Worm (Caenorhabditis elegans): ENCODE measurements around the gene svh-5.

svh-5 gene

DNA sequence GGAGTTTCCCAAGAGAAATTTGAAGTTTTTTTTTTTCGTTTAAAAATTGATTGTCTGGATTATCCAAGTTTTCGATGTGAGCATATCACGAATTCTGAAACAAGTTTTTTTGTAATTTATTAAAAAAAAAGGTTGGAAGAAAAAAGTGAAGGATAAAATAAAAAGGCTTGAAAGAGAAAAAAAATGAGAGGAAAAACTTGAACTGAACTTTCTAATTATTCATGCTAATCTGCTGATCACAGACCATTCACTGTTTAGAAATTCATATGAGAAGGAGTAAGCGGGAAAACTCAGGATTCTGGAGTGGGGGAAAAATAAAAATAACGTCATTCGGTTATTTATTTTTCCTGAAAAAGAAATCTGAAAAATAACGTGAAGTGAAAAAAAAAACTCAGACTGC lies at the start of gene svh-5:
TSS of gene svh-5 (minus strand) at position 101 of the 400 bp plus-strand sequence.
- TF ChIP-seq odd-2 (tag; optimal IDR thresholded peaks at IDR 0.05) = peak; percentile 19
- no peak for TF ChIP-seq T23F11.4 (GFP tag; optimal IDR thresholded peaks at IDR 0.05)

DNA sequence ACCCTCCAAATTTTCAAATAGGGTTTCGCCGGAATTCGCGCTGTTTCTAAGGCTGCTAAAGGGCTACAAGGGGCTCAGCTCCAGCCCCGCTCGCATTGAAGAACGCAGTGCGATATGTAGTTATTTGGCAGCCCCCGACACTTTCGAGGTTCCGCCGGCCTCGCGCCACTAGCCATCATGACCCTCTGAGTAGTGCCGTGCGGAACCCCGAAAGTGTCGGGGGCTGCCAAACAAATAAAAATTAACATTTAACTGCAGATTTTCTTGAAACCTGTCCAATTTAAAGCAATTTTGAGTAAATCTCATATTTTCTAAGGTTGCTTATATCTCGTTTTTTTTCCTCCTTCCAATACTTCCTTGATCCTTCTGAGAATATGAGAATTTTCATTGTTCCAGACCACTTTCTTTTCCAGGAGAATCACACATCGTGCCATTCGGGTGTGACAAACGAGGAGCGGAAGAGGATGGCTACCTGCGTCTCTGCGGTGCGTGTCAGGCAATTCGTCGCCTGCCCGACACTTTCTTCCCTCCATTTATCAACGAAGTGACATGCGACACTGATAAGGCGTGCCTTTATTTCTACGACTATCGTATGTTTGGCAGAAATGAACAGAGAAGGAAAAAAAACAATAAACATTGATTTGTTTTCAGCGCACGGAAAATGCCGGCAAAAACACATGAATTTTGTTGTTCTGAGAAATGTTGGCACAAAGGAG lies 46.2 kb upstream of the svh-5 start:
- TF ChIP-seq fkh-6 (tag; optimal IDR thresholded peaks at IDR 0.05) = no peak
- TF ChIP-seq elt-2 (tag; optimal IDR thresholded peaks at IDR 0.05) = peak; percentile 86
- TF ChIP-seq odd-2 (tag; optimal IDR thresholded peaks at IDR 0.05) = no peak

DNA sequence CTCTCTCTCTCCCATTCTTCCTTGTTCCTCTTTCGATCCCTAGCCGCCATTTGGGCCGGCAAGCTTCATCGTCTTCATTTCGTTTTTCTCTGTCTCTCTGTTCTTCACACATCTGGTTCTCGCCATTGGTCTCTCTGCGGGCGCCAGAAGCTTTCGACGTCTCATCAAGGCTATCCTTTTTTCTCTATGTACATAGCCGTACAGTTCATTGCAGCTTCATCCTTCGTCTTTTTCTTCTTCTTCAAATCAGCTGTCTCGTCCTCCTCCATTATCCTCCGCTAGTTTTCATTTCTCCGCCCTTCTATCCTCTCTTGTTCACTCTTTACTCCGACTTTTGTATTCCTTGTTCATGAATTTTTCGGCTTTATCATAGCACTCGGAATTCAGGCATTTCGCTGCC lies 43.0 kb upstream of the svh-5 start, which contains the start of gene F39D8.3:
TSS of gene F39D8.3 (plus strand) at position 301 of the 400 bp plus-strand sequence.
- no peak for TF ChIP-seq T23F11.4 (GFP tag; optimal IDR thresholded peaks at IDR 0.05)

DNA sequence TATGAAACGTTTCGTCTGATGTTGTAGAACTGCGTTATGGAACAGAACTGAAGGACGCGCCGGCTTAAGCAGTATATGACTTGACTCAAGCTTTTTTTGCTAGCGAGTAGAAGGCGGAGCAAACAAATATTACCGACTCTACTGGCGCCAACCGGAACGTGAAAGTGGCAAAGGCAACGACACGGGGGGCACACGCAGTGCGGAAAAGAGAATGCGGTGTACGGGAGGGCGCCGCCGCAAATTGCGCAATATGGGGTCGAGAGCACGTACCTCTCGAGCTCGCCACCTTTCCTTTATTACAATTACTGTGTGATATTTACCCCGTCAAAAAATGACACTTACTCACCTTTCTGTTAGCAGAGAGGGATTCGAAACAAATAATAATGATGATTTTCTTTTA lies 37.6 kb upstream of the svh-5 start, which contains the start of gene pqn-36:
TSS of gene pqn-36 (minus strand) at position 268 of the 400 bp plus-strand sequence.
- TF ChIP-seq eyg-1 (tag; optimal IDR thresholded peaks at IDR 0.05) (no peak), pat-9 (tag; optimal IDR thresholded peaks at IDR 0.05) (no peak), mec-3 (tag; optimal IDR thresholded peaks at IDR 0.05; ENCODE audit: borderline replicate concordance) (no peak), ceh-9 (tag; optimal IDR thresholded peaks at IDR 0.05) (no peak), C38D4.7 (GFP tag; optimal IDR thresholded peaks at IDR 0.05) (no peak), T23F11.4 (GFP tag; optimal IDR thresholded peaks at IDR 0.05) (no peak), odd-2 (tag; optimal IDR thresholded peaks at IDR 0.05) (no peak), hlh-15 (tag; optimal IDR thresholded peaks at IDR 0.05) (no peak), sdc-2 (tag; optimal IDR thresholded peaks at IDR 0.05) (no peak)

DNA sequence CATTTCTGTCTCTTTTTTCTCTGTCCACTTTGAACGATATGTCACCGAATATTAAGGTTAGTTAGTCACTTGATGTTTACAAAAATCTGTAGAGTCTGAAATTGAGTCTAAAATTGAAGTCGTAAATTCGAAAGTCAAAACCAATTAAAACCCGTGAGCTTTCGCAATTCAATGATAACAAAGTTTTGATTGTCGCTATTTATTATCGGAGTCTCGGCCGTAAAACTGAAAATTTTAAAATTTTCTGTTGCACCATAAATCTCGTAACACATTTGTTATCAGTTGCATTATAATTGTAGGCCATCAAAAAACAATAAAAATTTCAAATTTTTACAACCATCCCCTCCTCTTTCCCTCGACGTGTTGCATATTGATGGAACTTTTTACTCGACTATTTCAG lies 31.0 kb upstream of the svh-5 start:
- TF ChIP-seq tbx-2 (tag; optimal IDR thresholded peaks at IDR 0.05) (no peak), ceh-18 (tag; optimal IDR thresholded peaks at IDR 0.05) (no peak), nhr-11 (tag; optimal IDR thresholded peaks at IDR 0.05) (no peak), lin-11 (tag; optimal IDR thresholded peaks at IDR 0.05) (no peak), eyg-1 (tag; optimal IDR thresholded peaks at IDR 0.05) (no peak), ceh-14 (tag; optimal IDR thresholded peaks at IDR 0.05) (no peak), mec-3 (tag; optimal IDR thresholded peaks at IDR 0.05; ENCODE audit: borderline replicate concordance) (no peak), sox-4 (tag; optimal IDR thresholded peaks at IDR 0.05) (no peak), odd-2 (tag; optimal IDR thresholded peaks at IDR 0.05) (no peak)

DNA sequence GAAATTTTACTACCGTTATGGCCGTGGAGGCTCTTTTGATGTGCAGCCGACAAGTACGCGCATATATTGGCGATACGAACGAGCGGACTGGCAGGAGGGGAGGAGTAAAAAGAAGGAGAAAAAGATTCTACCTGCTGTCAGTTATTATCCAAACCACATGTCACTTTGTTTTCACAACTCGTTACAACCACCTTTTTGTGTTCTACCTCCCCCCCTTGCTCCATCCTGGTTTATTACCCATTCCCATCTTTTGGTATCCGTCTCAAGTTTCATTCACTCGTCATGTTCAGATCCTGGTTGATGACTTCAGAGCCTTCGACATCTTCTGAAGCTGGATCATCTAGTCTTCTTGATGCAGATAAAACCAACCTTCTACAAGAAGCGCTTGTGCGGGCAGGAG lies 30.0 kb upstream of the svh-5 start, which contains the start of gene psa-3:
TSS of gene psa-3 (plus strand) at position 301 of the 400 bp plus-strand sequence.
- no peak for TF ChIP-seq hlh-13 (GFP tag; optimal IDR thresholded peaks at IDR 0.05)
- no peak for TF ChIP-seq sox-4 (tag; optimal IDR thresholded peaks at IDR 0.05)
- TF ChIP-seq ceh-6 (GFP tag; optimal IDR thresholded peaks at IDR 0.05) = no peak
- TF ChIP-seq ttx-3 (tag; optimal IDR thresholded peaks at IDR 0.05) = no peak
- TF ChIP-seq dve-1 (tag; optimal IDR thresholded peaks at IDR 0.05) = no peak
- TF ChIP-seq nfya-1 (tag; optimal IDR thresholded peaks at IDR 0.05) = no peak
- TF ChIP-seq ceh-45 (GFP tag; IDR thresholded peaks at IDR 0.05) = no peak
- no peak for TF ChIP-seq T23F11.4 (GFP tag; optimal IDR thresholded peaks at IDR 0.05)
- TF ChIP-seq pat-9 (tag; optimal IDR thresholded peaks at IDR 0.05) = no peak
- TF ChIP-seq gmeb-2 (tag; optimal IDR thresholded peaks at IDR 0.05) = no peak

DNA sequence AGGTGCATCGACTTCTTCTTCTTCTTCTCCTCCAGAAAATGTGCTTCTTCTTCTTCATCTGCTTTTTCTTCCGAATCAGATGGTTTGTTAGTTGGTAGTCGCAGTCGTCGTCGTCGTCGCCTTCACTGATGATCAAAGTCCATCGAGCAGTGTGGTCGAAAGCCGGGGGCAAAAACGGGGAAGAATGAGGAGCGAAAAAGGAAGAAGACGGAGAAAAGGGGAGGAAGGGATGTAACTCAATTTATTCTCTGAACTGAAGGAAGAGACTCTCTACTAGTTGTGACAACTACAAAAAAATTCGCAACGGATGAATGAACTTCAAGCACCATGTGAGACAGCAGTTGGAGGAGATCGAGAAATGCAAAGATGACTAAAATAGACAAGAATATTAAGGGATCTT lies 18.1 kb upstream of the svh-5 start:
- TF ChIP-seq sdc-2 (tag; optimal IDR thresholded peaks at IDR 0.05) (no peak), rnt-1 (tag; optimal IDR thresholded peaks at IDR 0.05) (no peak), unc-86 (tag; optimal IDR thresholded peaks at IDR 0.05) (no peak), C38D4.7 (GFP tag; optimal IDR thresholded peaks at IDR 0.05) (no peak), unc-42 (tag; optimal IDR thresholded peaks at IDR 0.05) (peak; percentile 98), lin-11 (tag; optimal IDR thresholded peaks at IDR 0.05) (no peak), ceh-31 (tag; optimal IDR thresholded peaks at IDR 0.05) (peak; percentile 49), ahr-1 (tag; optimal IDR thresholded peaks at IDR 0.05) (no peak), npax-4 (tag; optimal IDR thresholded peaks at IDR 0.05) (no peak), nfya-1 (tag; optimal IDR thresholded peaks at IDR 0.05) (no peak), nhr-11 (tag; optimal IDR thresholded peaks at IDR 0.05) (no peak), nhr-232 (tag; optimal IDR thresholded peaks at IDR 0.05) (no peak), gmeb-2 (tag; optimal IDR thresholded peaks at IDR 0.05) (no peak)
